Worm (Caenorhabditis elegans): Measurements from ENCODE around the gene F14F9.5.

Gene F14F9.5

DNA sequence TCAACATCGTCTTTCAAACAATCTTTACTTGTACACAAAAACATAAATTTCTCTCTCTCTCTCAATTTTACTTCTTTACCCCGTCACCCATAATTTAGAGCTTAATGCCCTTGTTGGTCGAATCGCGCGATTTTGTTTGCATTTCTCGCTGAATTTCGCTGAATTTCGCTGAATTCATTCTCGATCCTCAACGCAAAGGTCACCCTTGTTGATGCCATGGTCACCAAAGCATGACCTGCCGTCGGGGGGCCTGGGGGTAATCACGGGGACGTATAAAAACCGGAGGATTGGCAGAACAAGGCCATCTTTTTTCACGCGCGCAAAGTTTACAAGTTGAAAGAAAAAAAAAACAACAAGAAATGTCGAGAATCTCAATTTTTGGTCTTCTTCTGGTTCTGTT is 3.1 kb downstream of the F14F9.5 start, which contains the start of gene F14F9.8:
TSS of gene F14F9.8 (plus strand) at position 301 of the 400 bp plus-strand sequence.
- TF ChIP-seq F13C5.2 (tag; optimal IDR thresholded peaks at IDR 0.05) (no peak), tra-4 (tag; optimal IDR thresholded peaks at IDR 0.05) (no peak), aly-1 (tag; optimal IDR thresholded peaks at IDR 0.05) (no peak), ama-1 (optimal IDR thresholded peaks at IDR 0.05) (no peak), ceh-36 (tag; optimal IDR thresholded peaks at IDR 0.05) (no peak), tbx-37 (GFP tag; conservative IDR thresholded peaks at IDR 0.05) (no peak), hmg-4 (GFP tag; optimal IDR thresholded peaks at IDR 0.05) (no peak), tbx-11 (GFP tag; IDR thresholded peaks at IDR 0.05) (no peak), B0310.2 (tag; optimal IDR thresholded peaks at IDR 0.05) (no peak), pes-1 (GFP tag; IDR thresholded peaks at IDR 0.05) (no peak), hnd-1 (tag; optimal IDR thresholded peaks at IDR 0.05) (no peak), ets-7 (tag; optimal IDR thresholded peaks at IDR 0.05) (no peak), scrt-1 (GFP tag; IDR thresholded peaks at IDR 0.05) (no peak), hmbx-1 (tag; optimal IDR thresholded peaks at IDR 0.05) (no peak), sea-1 (GFP tag; conservative IDR thresholded peaks at IDR 0.05) (no peak), ceh-13 (GFP tag; optimal IDR thresholded peaks at IDR 0.05) (no peak), flt-1 (GFP tag; IDR thresholded peaks at IDR 0.05) (no peak)

DNA sequence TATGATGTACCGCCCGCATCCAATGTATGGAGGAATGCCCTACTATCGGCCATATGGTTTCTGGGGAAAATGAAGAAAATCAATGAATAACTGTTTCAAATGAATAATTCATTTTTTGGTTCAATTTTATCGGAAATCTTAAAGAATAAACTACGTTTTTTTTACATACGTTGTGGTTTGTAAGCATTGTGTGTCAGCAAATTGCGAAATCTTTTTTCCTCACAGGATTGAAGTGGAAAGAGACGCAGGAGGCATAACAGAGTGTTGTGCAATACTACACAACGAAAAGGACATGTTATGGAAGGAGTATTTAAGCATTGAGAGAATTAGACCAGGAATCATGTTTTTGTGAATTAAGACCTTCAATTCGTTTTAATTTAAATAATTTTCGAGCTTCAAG is 4.5 kb downstream of the F14F9.5 start:
- TF ChIP-seq ets-7 (tag; optimal IDR thresholded peaks at IDR 0.05) (no peak), scrt-1 (GFP tag; IDR thresholded peaks at IDR 0.05) (no peak), pes-1 (GFP tag; IDR thresholded peaks at IDR 0.05) (no peak), tbx-37 (GFP tag; conservative IDR thresholded peaks at IDR 0.05) (no peak), hmbx-1 (tag; optimal IDR thresholded peaks at IDR 0.05) (no peak), hmg-4 (GFP tag; optimal IDR thresholded peaks at IDR 0.05) (no peak), hnd-1 (tag; optimal IDR thresholded peaks at IDR 0.05) (no peak), ceh-13 (GFP tag; optimal IDR thresholded peaks at IDR 0.05) (no peak), B0310.2 (tag; optimal IDR thresholded peaks at IDR 0.05) (no peak), ama-1 (optimal IDR thresholded peaks at IDR 0.05) (no peak), tra-4 (tag; optimal IDR thresholded peaks at IDR 0.05) (no peak), sea-1 (GFP tag; conservative IDR thresholded peaks at IDR 0.05) (no peak), F13C5.2 (tag; optimal IDR thresholded peaks at IDR 0.05) (no peak), ceh-36 (tag; optimal IDR thresholded peaks at IDR 0.05) (no peak), tbx-11 (GFP tag; IDR thresholded peaks at IDR 0.05) (no peak), flt-1 (GFP tag; IDR thresholded peaks at IDR 0.05) (no peak), aly-1 (tag; optimal IDR thresholded peaks at IDR 0.05) (no peak)

DNA sequence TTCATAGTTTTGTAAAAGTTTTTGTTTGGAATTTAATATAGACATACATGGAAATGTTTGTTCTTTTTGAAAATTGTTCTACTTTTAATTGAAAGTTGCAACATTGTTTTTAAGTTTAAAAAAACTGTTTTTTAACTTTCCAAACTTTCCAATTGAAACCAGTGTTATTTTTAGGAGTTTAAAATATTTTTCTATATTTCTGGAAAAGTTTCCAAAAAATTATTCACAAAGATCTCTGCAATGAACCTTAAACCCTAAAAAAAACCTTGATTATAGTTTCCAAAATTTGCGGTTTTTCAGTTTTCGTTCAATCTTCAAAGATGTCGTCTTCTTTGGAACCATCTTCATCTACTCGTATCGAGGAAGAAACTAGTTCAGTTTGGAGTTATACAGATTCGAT is 5.5 kb downstream of the F14F9.5 start, which contains the start of gene F14F9.4:
TSS of gene F14F9.4 (plus strand) at position 301 of the 400 bp plus-strand sequence.
- no peak for TF ChIP-seq aly-1 (tag; optimal IDR thresholded peaks at IDR 0.05)
- no peak for TF ChIP-seq tra-4 (tag; optimal IDR thresholded peaks at IDR 0.05)
- no peak for TF ChIP-seq tbx-11 (GFP tag; IDR thresholded peaks at IDR 0.05)
- TF ChIP-seq hmg-4 (GFP tag; optimal IDR thresholded peaks at IDR 0.05) = no peak
- TF ChIP-seq flt-1 (GFP tag; IDR thresholded peaks at IDR 0.05) = no peak
- TF ChIP-seq ama-1 (optimal IDR thresholded peaks at IDR 0.05) = no peak
- TF ChIP-seq F13C5.2 (tag; optimal IDR thresholded peaks at IDR 0.05) = no peak
- TF ChIP-seq ceh-36 (tag; optimal IDR thresholded peaks at IDR 0.05) = no peak
- TF ChIP-seq hmbx-1 (tag; optimal IDR thresholded peaks at IDR 0.05) = no peak

DNA sequence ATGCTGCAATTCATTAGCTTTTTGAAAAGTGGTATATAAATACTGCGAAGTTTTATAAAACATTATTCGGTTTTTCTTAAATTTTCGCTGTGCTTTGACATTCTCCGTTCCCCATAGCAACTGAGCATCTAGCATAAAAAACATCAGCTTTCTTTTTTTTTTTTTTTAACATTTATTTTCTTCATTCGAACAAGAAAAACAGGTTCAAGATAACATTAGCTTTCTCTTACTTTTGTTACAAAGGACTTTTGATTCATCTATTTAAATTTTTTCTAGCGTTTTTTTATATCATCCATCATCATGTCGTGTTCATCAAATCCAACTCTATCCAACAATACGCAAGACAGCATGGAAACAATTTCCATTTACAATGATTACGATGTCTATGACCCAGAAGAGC is 11.0 kb downstream of the F14F9.5 start, which contains the start of gene F14F9.3:
TSS of gene F14F9.3 (plus strand) at position 301 of the 400 bp plus-strand sequence.
- no peak for TF ChIP-seq B0310.2 (tag; optimal IDR thresholded peaks at IDR 0.05)
- TF ChIP-seq hmbx-1 (tag; optimal IDR thresholded peaks at IDR 0.05) = no peak
- no peak for TF ChIP-seq flt-1 (GFP tag; IDR thresholded peaks at IDR 0.05)
- TF ChIP-seq scrt-1 (GFP tag; IDR thresholded peaks at IDR 0.05) = no peak
- TF ChIP-seq F13C5.2 (tag; optimal IDR thresholded peaks at IDR 0.05) = no peak
- no peak for TF ChIP-seq ceh-13 (GFP tag; optimal IDR thresholded peaks at IDR 0.05)
- TF ChIP-seq ets-7 (tag; optimal IDR thresholded peaks at IDR 0.05) = no peak
- no peak for TF ChIP-seq tbx-11 (GFP tag; IDR thresholded peaks at IDR 0.05)

DNA sequence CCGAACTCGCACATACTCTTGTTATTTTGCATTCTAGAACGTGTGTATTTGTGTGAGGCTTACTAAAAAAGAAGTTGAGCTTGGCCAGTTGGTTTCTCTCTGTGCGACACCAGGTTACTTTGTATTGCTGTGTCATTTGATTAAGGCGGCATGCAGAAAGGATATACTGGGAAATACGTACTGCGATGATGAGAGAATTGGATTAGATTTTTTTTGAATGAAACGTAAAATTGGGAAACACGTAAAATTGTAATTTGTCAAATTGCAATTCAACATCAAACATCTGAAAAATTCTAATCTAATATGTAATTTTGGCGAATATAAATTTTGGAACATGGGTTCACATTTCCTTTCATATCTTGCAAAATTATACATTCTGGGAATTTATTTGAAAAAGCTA is 16.9 kb downstream of the F14F9.5 start, which contains the start of gene srh-129:
TSS of gene srh-129 (minus strand) at position 101 of the 400 bp plus-strand sequence.
- TF ChIP-seq ceh-13 (GFP tag; optimal IDR thresholded peaks at IDR 0.05) (no peak), flt-1 (GFP tag; IDR thresholded peaks at IDR 0.05) (no peak), ceh-36 (tag; optimal IDR thresholded peaks at IDR 0.05) (no peak), pes-1 (GFP tag; IDR thresholded peaks at IDR 0.05) (no peak), sea-1 (GFP tag; conservative IDR thresholded peaks at IDR 0.05) (no peak), B0310.2 (tag; optimal IDR thresholded peaks at IDR 0.05) (no peak), hmbx-1 (tag; optimal IDR thresholded peaks at IDR 0.05) (no peak), tbx-11 (GFP tag; IDR thresholded peaks at IDR 0.05) (no peak), tra-4 (tag; optimal IDR thresholded peaks at IDR 0.05) (no peak), scrt-1 (GFP tag; IDR thresholded peaks at IDR 0.05) (no peak), ets-7 (tag; optimal IDR thresholded peaks at IDR 0.05) (no peak), hmg-4 (GFP tag; optimal IDR thresholded peaks at IDR 0.05) (no peak), ama-1 (optimal IDR thresholded peaks at IDR 0.05) (no peak), hnd-1 (tag; optimal IDR thresholded peaks at IDR 0.05) (no peak)

DNA sequence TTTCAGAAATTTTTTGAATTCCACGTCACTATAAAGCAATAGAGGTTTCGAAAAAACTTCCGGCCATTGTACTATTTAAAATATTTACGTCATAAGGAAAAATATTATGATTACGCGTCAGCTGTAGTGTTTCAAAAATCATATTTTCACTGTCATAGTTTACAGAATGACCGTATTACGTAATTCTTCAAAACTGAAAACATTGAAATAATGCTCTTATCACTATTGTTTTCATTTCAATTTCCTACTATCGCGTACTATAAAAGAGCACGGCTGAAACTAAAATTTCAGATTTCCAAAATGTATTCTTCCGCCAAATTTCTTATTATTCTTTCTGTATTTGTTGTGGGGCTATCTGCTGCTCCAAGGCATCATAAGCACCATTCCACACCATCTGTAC is 17.6 kb downstream of the F14F9.5 start, which contains the start of gene F14F9.2:
TSS of gene F14F9.2 (plus strand) at position 301 of the 400 bp plus-strand sequence.
- TF ChIP-seq tbx-11 (GFP tag; IDR thresholded peaks at IDR 0.05) = no peak
- no peak for TF ChIP-seq hnd-1 (tag; optimal IDR thresholded peaks at IDR 0.05)
- TF ChIP-seq aly-1 (tag; optimal IDR thresholded peaks at IDR 0.05) = no peak
- TF ChIP-seq ets-7 (tag; optimal IDR thresholded peaks at IDR 0.05) = no peak
- no peak for TF ChIP-seq hmg-4 (GFP tag; optimal IDR thresholded peaks at IDR 0.05)
- no peak for TF ChIP-seq ceh-36 (tag; optimal IDR thresholded peaks at IDR 0.05)
- TF ChIP-seq flt-1 (GFP tag; IDR thresholded peaks at IDR 0.05) = no peak
- TF ChIP-seq hmbx-1 (tag; optimal IDR thresholded peaks at IDR 0.05) = no peak
- TF ChIP-seq pes-1 (GFP tag; IDR thresholded peaks at IDR 0.05) = no peak
- no peak for TF ChIP-seq scrt-1 (GFP tag; IDR thresholded peaks at IDR 0.05)
- no peak for TF ChIP-seq tra-4 (tag; optimal IDR thresholded peaks at IDR 0.05)
- no peak for TF ChIP-seq B0310.2 (tag; optimal IDR thresholded peaks at IDR 0.05)
- TF ChIP-seq tbx-37 (GFP tag; conservative IDR thresholded peaks at IDR 0.05) = no peak
- TF ChIP-seq ama-1 (optimal IDR thresholded peaks at IDR 0.05) = no peak
- TF ChIP-seq ceh-13 (GFP tag; optimal IDR thresholded peaks at IDR 0.05) = no peak
- no peak for TF ChIP-seq F13C5.2 (tag; optimal IDR thresholded peaks at IDR 0.05)
- TF ChIP-seq sea-1 (GFP tag; conservative IDR thresholded peaks at IDR 0.05) = no peak

DNA sequence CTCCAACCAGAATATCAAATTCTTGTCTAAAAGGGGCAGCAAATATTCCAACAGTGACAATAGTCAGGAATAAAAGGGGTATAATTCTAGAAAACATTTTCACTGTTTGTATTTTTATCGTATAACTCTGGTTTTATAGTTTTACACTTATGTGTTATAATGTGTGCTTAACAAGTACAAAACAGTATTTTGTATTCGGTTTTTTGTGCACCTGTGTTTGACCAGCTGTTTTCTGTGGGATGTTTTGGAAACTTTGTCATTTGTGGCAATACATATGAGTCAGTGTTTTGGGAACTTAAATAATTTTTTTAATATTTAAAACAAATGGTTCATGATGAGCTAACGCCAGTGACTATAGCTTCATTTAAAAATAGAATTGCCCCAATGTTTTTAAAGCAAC is 19.5 kb downstream of the F14F9.5 start, which contains the start of gene F14F9.6:
TSS of gene F14F9.6 (minus strand) at position 101 of the 400 bp plus-strand sequence.
- TF ChIP-seq hmg-4 (GFP tag; optimal IDR thresholded peaks at IDR 0.05) (no peak), tra-4 (tag; optimal IDR thresholded peaks at IDR 0.05) (no peak), ets-7 (tag; optimal IDR thresholded peaks at IDR 0.05) (no peak), flt-1 (GFP tag; IDR thresholded peaks at IDR 0.05) (no peak), F13C5.2 (tag; optimal IDR thresholded peaks at IDR 0.05) (no peak), B0310.2 (tag; optimal IDR thresholded peaks at IDR 0.05) (no peak), hnd-1 (tag; optimal IDR thresholded peaks at IDR 0.05) (no peak)
